Fruit fly (Drosophila melanogaster): ENCODE data around the gene CG15404.
"Not testable (repeated sequence)": the region's sequence is repeated elsewhere in the genome, so short reads cannot be mapped to it uniquely, and the experiment has no call there.

Gene CG15404

dm6 chr2L:3159144-3160000, 14.4 kb upstream of the CG15404 start, which contains the start of the genes Mad and gkt:
TSS of gene Mad (minus strand) at chr2L:3159643.
TSS of gene gkt (plus strand) at chr2L:3159950.
- TF ChIP-seq gl (tag; optimal IDR thresholded peaks at IDR 0.05): peak; percentile 27
- no peak for TF ChIP-seq CG10348 (GFP tag; IDR thresholded peaks at IDR 0.05)
- TF ChIP-seq EcR (GFP tag; optimal IDR thresholded peaks at IDR 0.05): peak; percentile 59

dm6 chr2L:3163490-3163889, 10.3 kb upstream of the CG15404 start, which contains the start of gene Hydr2:
TSS of gene Hydr2 (plus strand) at chr2L:3163645.
- not testable (repeated sequence) for TF ChIP-seq gl (tag; optimal IDR thresholded peaks at IDR 0.05); CG15710 (tag; optimal IDR thresholded peaks at IDR 0.05); fd96Ca (GFP tag; IDR thresholded peaks at IDR 0.05)

dm6 chr2L:3164257-3165021, 9.3 kb upstream of the CG15404 start:
- TF ChIP-seq rn (GFP tag; IDR thresholded peaks at IDR 0.05) (no peak), CG8159 (tag; optimal IDR thresholded peaks at IDR 0.05) (no peak), CG32121 (GFP tag; IDR thresholded peaks at IDR 0.05) (no peak), Ets98B (GFP tag; IDR thresholded peaks at IDR 0.05) (no peak), CG14655 (GFP tag; optimal IDR thresholded peaks at IDR 0.05) (no peak)

- TF ChIP-seq Pif1B (GFP tag; optimal IDR thresholded peaks at IDR 0.05): no peak
- TF ChIP-seq Ets98B (GFP tag; IDR thresholded peaks at IDR 0.05): no peak
- no peak for TF ChIP-seq CG9948 (tag; optimal IDR thresholded peaks at IDR 0.05)
- no peak for TF ChIP-seq CG12605 (GFP tag; IDR thresholded peaks at IDR 0.05)
- TF ChIP-seq CG13204 (GFP tag; optimal IDR thresholded peaks at IDR 0.05): no peak
- 0 out of 2 replicates have a peak, but pooled peaks have one; percentile 18 for TF ChIP-seq CG32121 (GFP tag; IDR thresholded peaks at IDR 0.05)
- TF ChIP-seq CG8159 (tag; optimal IDR thresholded peaks at IDR 0.05): no peak
- no peak for TF ChIP-seq CG10348 (GFP tag; IDR thresholded peaks at IDR 0.05)
- TF ChIP-seq gl (tag; optimal IDR thresholded peaks at IDR 0.05): no peak
- no peak for TF ChIP-seq CG17806 (tag; optimal IDR thresholded peaks at IDR 0.05)
- TF ChIP-seq fd96Ca (GFP tag; IDR thresholded peaks at IDR 0.05): no peak
- peak; percentile 7 for TF ChIP-seq EcR (GFP tag; optimal IDR thresholded peaks at IDR 0.05)
- no peak for TF ChIP-seq Snoo (tag; optimal IDR thresholded peaks at IDR 0.05)
- no peak for TF ChIP-seq rn (GFP tag; IDR thresholded peaks at IDR 0.05)
These were observed 8.6 kb upstream of the CG15404 start for dm6 chr2L:3165022-3165647.

dm6 chr2L:3166710-3167109, 7.1 kb upstream of the CG15404 start:
- TF ChIP-seq CG12605 (GFP tag; IDR thresholded peaks at IDR 0.05): no peak

dm6 chr2L:3170949-3171579, 2.7 kb upstream of the CG15404 start, which contains the start of gene CG44002:
TSS of gene CG44002 (minus strand) at chr2L:3171092.
- no peak for TF ChIP-seq fd96Ca (GFP tag; IDR thresholded peaks at IDR 0.05)
- TF ChIP-seq CG13204 (GFP tag; optimal IDR thresholded peaks at IDR 0.05): no peak
- TF ChIP-seq CG4496 (GFP tag; IDR thresholded peaks at IDR 0.05): no peak
- TF ChIP-seq CG8301 (tag; optimal IDR thresholded peaks at IDR 0.05): no peak
- TF ChIP-seq Pif1B (GFP tag; optimal IDR thresholded peaks at IDR 0.05): no peak
- no peak for TF ChIP-seq CG9948 (tag; optimal IDR thresholded peaks at IDR 0.05)
- TF ChIP-seq gl (tag; optimal IDR thresholded peaks at IDR 0.05): no peak
- no peak for TF ChIP-seq Ets98B (GFP tag; IDR thresholded peaks at IDR 0.05)
- TF ChIP-seq rn (GFP tag; IDR thresholded peaks at IDR 0.05): no peak
- no peak for TF ChIP-seq CG10348 (GFP tag; IDR thresholded peaks at IDR 0.05)
- TF ChIP-seq CG17806 (tag; optimal IDR thresholded peaks at IDR 0.05): no peak
- no peak for TF ChIP-seq CG14655 (GFP tag; optimal IDR thresholded peaks at IDR 0.05)
- no peak for TF ChIP-seq CG34367 (tag; optimal IDR thresholded peaks at IDR 0.05)

- TF ChIP-seq gl (tag; optimal IDR thresholded peaks at IDR 0.05): peak; percentile 40
- TF ChIP-seq CG9948 (tag; optimal IDR thresholded peaks at IDR 0.05): no peak
- peak; percentile 45; the same call in 1 of the 3 replicates for TF ChIP-seq fd96Ca (GFP tag; IDR thresholded peaks at IDR 0.05)
- TF ChIP-seq CG15710 (tag; optimal IDR thresholded peaks at IDR 0.05): no peak
- TF ChIP-seq CG14655 (GFP tag; optimal IDR thresholded peaks at IDR 0.05): no peak
- no peak for TF ChIP-seq rn (GFP tag; IDR thresholded peaks at IDR 0.05)
- no peak for TF ChIP-seq D1 (tag; optimal IDR thresholded peaks at IDR 0.05)
- TF ChIP-seq CG8159 (tag; optimal IDR thresholded peaks at IDR 0.05): peak; percentile 31
- peak; percentile 47; the same call in 1 of the 2 replicates for TF ChIP-seq Ets98B (GFP tag; IDR thresholded peaks at IDR 0.05)
- TF ChIP-seq CG10348 (GFP tag; IDR thresholded peaks at IDR 0.05): no peak
- TF ChIP-seq EcR (GFP tag; optimal IDR thresholded peaks at IDR 0.05): no peak
- no peak for TF ChIP-seq Snoo (tag; optimal IDR thresholded peaks at IDR 0.05)
- TF ChIP-seq CG34367 (tag; optimal IDR thresholded peaks at IDR 0.05): no peak
- no peak for TF ChIP-seq CG8301 (tag; optimal IDR thresholded peaks at IDR 0.05)
- no peak; the same call in 2 of the 3 replicates for TF ChIP-seq CG4496 (GFP tag; IDR thresholded peaks at IDR 0.05)
- TF ChIP-seq CG12605 (GFP tag; IDR thresholded peaks at IDR 0.05): peak; percentile 49; the same call in 1 of the 2 replicates
- TF ChIP-seq CG13204 (GFP tag; optimal IDR thresholded peaks at IDR 0.05): no peak
- no peak for TF ChIP-seq CG17806 (tag; optimal IDR thresholded peaks at IDR 0.05)
- TF ChIP-seq Pif1A (GFP tag; optimal IDR thresholded peaks at IDR 0.05): peak; percentile 35
- TF ChIP-seq Pif1B (GFP tag; optimal IDR thresholded peaks at IDR 0.05): peak; percentile 52
- TF ChIP-seq CG32121 (GFP tag; IDR thresholded peaks at IDR 0.05): peak; percentile 21; the same call in 1 of the 2 replicates
These were observed 964 bp upstream of the CG15404 start for dm6 chr2L:3172745-3173271.
